Fruit fly (Drosophila melanogaster): ENCODE measurements around the gene Marcal1.

Gene Marcal1

DNA sequence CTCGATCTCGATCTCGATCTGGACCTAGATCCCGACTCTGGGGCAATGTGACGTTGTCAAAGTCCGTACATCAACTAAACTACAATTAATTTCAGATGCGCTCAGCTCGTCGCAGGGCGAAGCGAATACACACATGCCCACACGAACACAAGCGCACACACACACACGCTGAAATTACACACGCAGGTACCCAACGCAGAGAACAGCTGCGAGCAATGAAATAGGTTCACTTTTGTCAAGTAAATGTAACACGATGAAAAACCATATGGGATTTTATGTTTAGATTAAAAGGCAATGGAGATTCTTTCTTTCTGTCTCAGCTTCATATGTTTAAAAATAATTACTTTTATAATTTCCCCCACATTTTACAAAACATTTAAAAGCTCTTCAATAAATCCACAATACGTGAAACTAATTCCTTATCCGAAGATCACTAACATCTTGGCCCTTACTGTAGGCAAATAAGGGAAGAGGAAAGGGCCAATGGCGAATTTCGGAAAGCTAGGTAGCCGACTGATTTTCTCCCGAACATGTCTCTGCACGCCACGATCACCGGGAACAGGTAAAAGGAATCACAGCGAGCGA, 45.1 kb downstream of the Marcal1 start (continued):
- TF ChIP-seq Sox102F (GFP tag; optimal IDR thresholded peaks at IDR 0.05) (peak; percentile 77), croc (GFP tag; conservative IDR thresholded peaks at IDR 0.05) (peak; percentile 75), Xrp1 (GFP tag; IDR thresholded peaks at IDR 0.05) (peak; percentile 92), gcm (GFP tag; optimal IDR thresholded peaks at IDR 0.05) (peak; percentile 89), CG5245 (GFP tag; optimal IDR thresholded peaks at IDR 0.05) (peak; percentile 56), B-H2 (GFP tag; optimal IDR thresholded peaks at IDR 0.05) (peak; percentile 43), chinmo (GFP tag; IDR thresholded peaks at IDR 0.05; ENCODE audit: partially characterized antibody) (peak; percentile 72; the same call in 1 of the 4 replicates), gro (GFP tag; optimal IDR thresholded peaks at IDR 0.05) (peak; percentile 17), CG14667 (GFP tag; IDR thresholded peaks at IDR 0.05) (peak; percentile 60), CG7987 (GFP tag; optimal IDR thresholded peaks at IDR 0.05) (peak; percentile 24), Dbx (GFP tag; IDR thresholded peaks at IDR 0.05) (peak; percentile 53), tna (GFP tag; IDR thresholded peaks at IDR 0.05; ENCODE audit: partially characterized antibody) (no peak), bcd (GFP tag; optimal IDR thresholded peaks at IDR 0.05) (peak; percentile 80), ttk (GFP tag; IDR thresholded peaks at IDR 0.05) (peak; percentile 69), CG11093 (GFP tag; IDR thresholded peaks at IDR 0.05) (peak; percentile 76), kay (GFP tag; optimal IDR thresholded peaks at IDR 0.05) (peak; percentile 56), CG8924 (tag; optimal IDR thresholded peaks at IDR 0.05) (peak; percentile 93), D19B (GFP tag; optimal IDR thresholded peaks at IDR 0.05) (peak; percentile 55), CG17829 (tag; optimal IDR thresholded peaks at IDR 0.05) (peak; percentile 92), CG9797 (GFP tag; optimal IDR thresholded peaks at IDR 0.05) (peak; percentile 11), CG8089 (GFP tag; optimal IDR thresholded peaks at IDR 0.05) (peak; percentile 66), CG12219 (GFP tag; optimal IDR thresholded peaks at IDR 0.05) (peak; percentile 64), CG17612 (GFP tag; IDR thresholded peaks at IDR 0.05) (peak; percentile 40; the same call in 1 of the 2 replicates), pros (GFP tag; optimal IDR thresholded peaks at IDR 0.05) (peak; percentile 76), nom (GFP tag; optimal IDR thresholded peaks at IDR 0.05) (peak; percentile 70), CG12299 (tag; optimal IDR thresholded peaks at IDR 0.05) (peak; percentile 78), disco-r (GFP tag; optimal IDR thresholded peaks at IDR 0.05) (peak; percentile 69), abd-A (tag; optimal IDR thresholded peaks at IDR 0.05) (peak; percentile 9), Bteb2 (GFP tag; optimal IDR thresholded peaks at IDR 0.05) (peak; percentile 59), CG3995 (GFP tag; optimal IDR thresholded peaks at IDR 0.05) (peak; percentile 30), Doc2 (GFP tag; IDR thresholded peaks at IDR 0.05) (no peak), slbo (GFP tag; IDR thresholded peaks at IDR 0.05) (peak; percentile 86), CG7928 (GFP tag; optimal IDR thresholded peaks at IDR 0.05) (peak; percentile 53), CG18599 (GFP tag; optimal IDR thresholded peaks at IDR 0.05) (peak; percentile 85), slp2 (GFP tag; optimal IDR thresholded peaks at IDR 0.05) (peak; percentile 62), CG11085 (GFP tag; IDR thresholded peaks at IDR 0.05) (0 out of 2 replicates have a peak, but pooled peaks have one; percentile 20), Ets65A (GFP tag) (peak; percentile 93), salm (tag; optimal IDR thresholded peaks at IDR 0.05) (peak; percentile 63), CG6683 (GFP tag; optimal IDR thresholded peaks at IDR 0.05) (peak; percentile 62), CG10654 (GFP tag; optimal IDR thresholded peaks at IDR 0.05) (peak; percentile 63), emc (GFP tag; optimal IDR thresholded peaks at IDR 0.05) (peak; percentile 38), Max (GFP tag; optimal IDR thresholded peaks at IDR 0.05) (peak; percentile 78), stwl (tag; optimal IDR thresholded peaks at IDR 0.05) (no peak), CG9817 (tag; optimal IDR thresholded peaks at IDR 0.05) (peak; percentile 72), CrebB (tag; optimal IDR thresholded peaks at IDR 0.05) (peak; percentile 56), CG4360 (GFP tag; IDR thresholded peaks at IDR 0.05) (0 out of 2 replicates have a peak, but pooled peaks have one; percentile 32), CG11560 (tag; IDR thresholded peaks at IDR 0.05) (peak; percentile 55; the same call in 2 of the 3 replicates), CG7556 (GFP tag; optimal IDR thresholded peaks at IDR 0.05) (peak; percentile 92), gsb (GFP tag; IDR thresholded peaks at IDR 0.05) (peak; percentile 52; the same call in 1 of the 2 replicates), CG4404 (GFP tag; IDR thresholded peaks at IDR 0.05) (peak; percentile 81)

Data from whole organism, embryonic.